Fruit fly (Drosophila melanogaster) whole organism, embryonic: ENCODE data around the gene Tfb5.

ENCODE experiments used
- CG10431 ChIP-seq: fragments of 200-800 bp; sonication (Bioruptor generic); optimal IDR thresholded peaks from 3 replicates; lab custom pipeline; 2018; ENCODE audit warnings: missing biosample characterization, mild to moderate bottlenecking, missing genetic modification characterization
- CG11695 ChIP-seq: fragments of 200-800 bp; sonication (Bioruptor generic); IDR thresholded peaks from 3 replicates; pipeline ENCODE4 v1.3.6; 2022; ENCODE audit warnings: missing biosample characterization, missing genetic modification characterization
- CG1233 ChIP-seq: fragments of 200-800 bp; sonication (Bioruptor generic); optimal IDR thresholded peaks from 4 replicates; lab custom pipeline; 2018; ENCODE audit warnings: missing biosample characterization, mild to moderate bottlenecking, missing genetic modification characterization
- CG12391 ChIP-seq: fragments of 200-800 bp; sonication (Bioruptor generic); optimal IDR thresholded peaks from 3 replicates; lab custom pipeline; 2018; ENCODE audit warnings: missing biosample characterization, mild to moderate bottlenecking, missing genetic modification characterization, moderate library complexity
- CG12942 ChIP-seq: fragments of 200-800 bp; sonication (Bioruptor generic); optimal IDR thresholded peaks from 3 replicates; lab custom pipeline; 2016; ENCODE audit warnings: missing biosample characterization, missing genetic modification characterization
- CG14014 ChIP-seq: fragments of 200-800 bp; sonication (Bioruptor generic); IDR thresholded peaks from 2 replicates; pipeline ENCODE4 v1.3.6; 2022; ENCODE audit warnings: missing biosample characterization, missing genetic modification characterization
- CG14860 ChIP-seq: fragments of 200-800 bp; sonication (Bioruptor generic); IDR thresholded peaks from 3 replicates; pipeline ENCODE4 v1.3.6; 2022; ENCODE audit warnings: missing biosample characterization, missing genetic modification characterization; ENCODE audit not compliant: partially characterized antibody
- CG1832 ChIP-seq: fragments of 200-800 bp; sonication (Bioruptor generic); optimal IDR thresholded peaks from 2 replicates; lab custom pipeline; 2017; ENCODE audit warnings: missing biosample characterization, mild to moderate bottlenecking, missing genetic modification characterization, inconsistent platforms
- CG18599 ChIP-seq: fragments of 200-800 bp; sonication (Bioruptor generic); optimal IDR thresholded peaks from 3 replicates; lab custom pipeline; 2017; ENCODE audit warnings: missing biosample characterization, missing genetic modification characterization, mild to moderate bottlenecking, moderate library complexity, missing genetic modification reagents
- CG2129 ChIP-seq: fragments of 200-800 bp; sonication (Bioruptor generic); IDR thresholded peaks from 2 replicates; pipeline ENCODE4 v1.3.6; 2022; ENCODE audit warnings: missing biosample characterization, missing genetic modification characterization; ENCODE audit not compliant: partially characterized antibody
- CG2202 ChIP-seq: fragments of 200-800 bp; sonication (Bioruptor generic); optimal IDR thresholded peaks from 2 replicates; lab custom pipeline; 2018; ENCODE audit warnings: missing biosample characterization, mild to moderate bottlenecking, missing genetic modification characterization
- CG31441 ChIP-seq: fragments of 200-800 bp; sonication (Bioruptor generic); IDR thresholded peaks from 2 replicates; pipeline ENCODE4 v1.3.6; 2022; ENCODE audit warnings: missing biosample characterization, missing genetic modification characterization
- CG32532 ChIP-seq: fragments of 200-800 bp; sonication (Bioruptor generic); IDR thresholded peaks from 2 replicates; pipeline ENCODE4 v1.3.6; 2022; ENCODE audit warnings: missing biosample characterization, missing genetic modification characterization
- CG33557 ChIP-seq: fragments of 200-800 bp; sonication (Bioruptor generic); optimal IDR thresholded peaks from 2 replicates; lab custom pipeline; 2019; ENCODE audit warnings: missing biosample characterization, mild to moderate bottlenecking, missing genetic modification characterization, moderate library complexity
- CG42726 ChIP-seq: fragments of 200-800 bp; sonication (Bioruptor generic); IDR thresholded peaks from 2 replicates; pipeline ENCODE4 v1.3.6; 2022; ENCODE audit warnings: missing biosample characterization, missing genetic modification characterization; ENCODE audit not compliant: partially characterized antibody
- CG43689 ChIP-seq: fragments of 200-800 bp; sonication (Bioruptor generic); IDR thresholded peaks from 2 replicates; pipeline ENCODE4 v1.3.6; 2022; ENCODE audit warnings: missing biosample characterization, missing genetic modification characterization
- CG6175 ChIP-seq: fragments of 200-800 bp; sonication (Bioruptor generic); IDR thresholded peaks from 3 replicates; pipeline ENCODE4 v1.3.6; 2022; ENCODE audit warnings: missing biosample characterization, missing genetic modification characterization
- CG6791 ChIP-seq: fragments of 200-800 bp; sonication (Bioruptor generic); IDR thresholded peaks from 3 replicates; pipeline ENCODE4 v1.3.6; 2022; ENCODE audit warnings: missing biosample characterization, missing genetic modification characterization; ENCODE audit not compliant: partially characterized antibody
- CG7556 ChIP-seq: fragments of 200-800 bp; sonication (Bioruptor generic); optimal IDR thresholded peaks from 2 replicates; lab custom pipeline; 2017; ENCODE audit warnings: missing biosample characterization, mild to moderate bottlenecking, missing genetic modification characterization
- CG8388 ChIP-seq: fragments of 200-800 bp; sonication (Bioruptor generic); optimal IDR thresholded peaks from 2 replicates; lab custom pipeline; 2019; ENCODE audit warnings: missing biosample characterization, mild to moderate bottlenecking, missing genetic modification characterization, moderate library complexity
- D19B ChIP-seq: fragments of 200-800 bp; sonication (Bioruptor generic); optimal IDR thresholded peaks from 2 replicates; lab custom pipeline; 2017; ENCODE audit warnings: missing biosample characterization, mild to moderate bottlenecking, missing genetic modification characterization
- E2f2 ChIP-seq: fragments of 200-800 bp; sonication (Bioruptor generic); IDR thresholded peaks from 2 replicates; pipeline ENCODE4 v1.3.6; 2022; ENCODE audit warnings: missing biosample characterization, missing genetic modification characterization
- H2.0 ChIP-seq: fragments of 200-800 bp; sonication (Bioruptor generic); IDR thresholded peaks from 2 replicates; pipeline ENCODE4 v1.3.6; 2022; ENCODE audit warnings: missing biosample characterization, missing genetic modification characterization
- HLH3B ChIP-seq: fragments of 200-800 bp; sonication (Bioruptor generic); IDR thresholded peaks from 2 replicates; pipeline ENCODE4 v1.3.6; 2022; ENCODE audit warnings: missing biosample characterization, missing genetic modification characterization
- HmgZ ChIP-seq: fragments of 200-800 bp; sonication (Bioruptor generic); optimal IDR thresholded peaks from 2 replicates; lab custom pipeline; 2018; ENCODE audit warnings: missing biosample characterization, mild to moderate bottlenecking, missing genetic modification characterization
- Hmr ChIP-seq: fragments of 200-800 bp; sonication (Bioruptor generic); optimal IDR thresholded peaks from 3 replicates; lab custom pipeline; 2017; ENCODE audit warnings: mild to moderate bottlenecking, missing biosample characterization, missing genetic modification reagents, missing genetic modification characterization
- Jarid2 ChIP-seq: fragments of 200-800 bp; sonication (Bioruptor generic); optimal IDR thresholded peaks from 3 replicates; lab custom pipeline; 2017; ENCODE audit warnings: mild to moderate bottlenecking, missing biosample characterization, missing genetic modification reagents, missing genetic modification characterization
- Mrtf ChIP-seq: fragments of 200-800 bp; sonication (Bioruptor generic); IDR thresholded peaks from 3 replicates; pipeline ENCODE4 v1.3.6; 2022; ENCODE audit warnings: missing biosample characterization, missing genetic modification characterization
- Neu2 ChIP-seq: fragments of 200-800 bp; sonication (Bioruptor generic); optimal IDR thresholded peaks from 3 replicates; lab custom pipeline; 2016; ENCODE audit warnings: missing biosample characterization, missing genetic modification characterization, borderline replicate concordance
- Oaz ChIP-seq: fragments of 200-800 bp; sonication (Bioruptor generic); IDR thresholded peaks from 2 replicates; pipeline ENCODE4 v1.3.6; 2022; ENCODE audit warnings: missing biosample characterization, missing genetic modification characterization
- Usf ChIP-seq: fragments of 200-800 bp; sonication (Bioruptor generic); optimal IDR thresholded peaks from 2 replicates; lab custom pipeline; 2017; ENCODE audit warnings: missing genotype, missing biosample characterization, missing genetic modification characterization
- Xrp1 ChIP-seq: fragments of 200-800 bp; sonication (Bioruptor generic); IDR thresholded peaks from 2 replicates; pipeline ENCODE4 v1.3.6; 2022; ENCODE audit warnings: missing biosample characterization, missing genetic modification characterization
- bab2 ChIP-seq: fragments of 200-800 bp; sonication (Bioruptor generic); optimal IDR thresholded peaks from 2 replicates; lab custom pipeline; 2016; ENCODE audit warnings: missing biosample characterization, missing genetic modification characterization
- btn ChIP-seq: fragments of 200-800 bp; sonication (Bioruptor generic); optimal IDR thresholded peaks from 2 replicates; lab custom pipeline; 2016; ENCODE audit warnings: missing biosample characterization, missing genetic modification characterization
- cwo ChIP-seq: fragments of 200-800 bp; sonication (Bioruptor generic); optimal IDR thresholded peaks from 3 replicates; lab custom pipeline; 2017; ENCODE audit warnings: missing biosample characterization, missing genetic modification characterization, mild to moderate bottlenecking, moderate library complexity, missing genetic modification reagents
- esg ChIP-seq: fragments of 200-800 bp; sonication (Bioruptor generic); conservative IDR thresholded peaks from 2 replicates; pipeline ENCODE4 v1.3.6; 2022; ENCODE audit warnings: missing biosample characterization, missing genetic modification characterization
- grau ChIP-seq: fragments of 200-800 bp; optimal IDR thresholded peaks from 3 replicates; lab custom pipeline; 2019; ENCODE audit warnings: missing biosample characterization, mild to moderate bottlenecking, missing genetic modification characterization, moderate library complexity
- ham ChIP-seq: fragments of 200-800 bp; sonication (Bioruptor generic); IDR thresholded peaks from 2 replicates; pipeline ENCODE4 v1.3.6; 2022; ENCODE audit warnings: missing biosample characterization, missing genetic modification characterization
- her ChIP-seq: fragments of 200-800 bp; sonication (Bioruptor generic); optimal IDR thresholded peaks from 2 replicates; lab custom pipeline; 2016; ENCODE audit warnings: missing biosample characterization, missing genetic modification characterization
- ind ChIP-seq: fragments of 200-800 bp; sonication (Bioruptor generic); optimal IDR thresholded peaks from 3 replicates; lab custom pipeline; 2016; ENCODE audit warnings: missing biosample characterization, missing genetic modification characterization
- inv ChIP-seq: fragments of 200-800 bp; sonication (Bioruptor generic); IDR thresholded peaks from 2 replicates; pipeline ENCODE4 v1.3.6; 2022; ENCODE audit warnings: missing biosample characterization, missing genetic modification characterization; ENCODE audit not compliant: partially characterized antibody
- kay ChIP-seq: fragments of 200-800 bp; sonication (Bioruptor generic); optimal IDR thresholded peaks from 2 replicates; lab custom pipeline; 2016; ENCODE audit warnings: missing biosample characterization, missing genetic modification characterization
- klu ChIP-seq: fragments of 200-800 bp; sonication (Bioruptor generic); IDR thresholded peaks from 2 replicates; pipeline ENCODE4 v1.3.6; 2022; ENCODE audit warnings: missing biosample characterization, missing genetic modification characterization
- otp ChIP-seq: fragments of 200-800 bp; sonication (Bioruptor generic); IDR thresholded peaks from 3 replicates; pipeline ENCODE4, ENCODE4 v1.3.6; 2022; ENCODE audit warnings: missing biosample characterization, missing genetic modification characterization
- phol ChIP-seq: fragments of 200-800 bp; sonication (Bioruptor generic); optimal IDR thresholded peaks from 3 replicates; lab custom pipeline; 2018; ENCODE audit warnings: missing biosample characterization, mild to moderate bottlenecking, missing genetic modification characterization, moderate library complexity
- pnt ChIP-seq: fragments of 200-800 bp; sonication (Bioruptor generic); optimal IDR thresholded peaks from 3 replicates; lab custom pipeline; 2016; ENCODE audit warnings: missing biosample characterization, missing genetic modification characterization
- sd ChIP-seq: fragments of 200-800 bp; sonication (Bioruptor generic); optimal IDR thresholded peaks from 3 replicates; lab custom pipeline; 2018; ENCODE audit warnings: missing biosample characterization, mild to moderate bottlenecking, missing genetic modification characterization, moderate library complexity
- slbo ChIP-seq: fragments of 200-800 bp; sonication (Bioruptor generic); IDR thresholded peaks from 2 replicates; pipeline ENCODE4 v1.3.6; 2022; ENCODE audit warnings: missing biosample characterization, missing genetic modification characterization
- sna ChIP-seq: fragments of 200-800 bp; sonication (Bioruptor generic); IDR thresholded peaks from 2 replicates; pipeline ENCODE4 v1.3.6; 2022; ENCODE audit warnings: missing biosample characterization, missing genetic modification characterization; ENCODE audit not compliant: partially characterized antibody
- sqz ChIP-seq: fragments of 200-800 bp; sonication (Bioruptor generic); optimal IDR thresholded peaks from 3 replicates; lab custom pipeline; 2018; ENCODE audit warnings: missing biosample characterization, mild to moderate bottlenecking, missing genetic modification characterization
- unc-4 ChIP-seq: fragments of 200-800 bp; sonication (Bioruptor generic); IDR thresholded peaks from 2 replicates; pipeline ENCODE4 v1.3.6; 2022; ENCODE audit warnings: missing biosample characterization, missing genetic modification characterization; ENCODE audit not compliant: partially characterized antibody

Tfb5 gene

dm6 chr2L:5042076-5042475 lies 31.4 kb upstream of the Tfb5 start (continued):
- TF ChIP-seq CG12391 (tag; lab: Kevin White, UChicago) (peak; percentile 42), CG42726 (GFP tag; lab: Robert Waterston, UW) (no peak), CG2129 (GFP tag; lab: Robert Waterston, UW) (no peak), grau (tag; lab: Kevin White, UChicago) (peak; percentile 42), btn (GFP tag; lab: Kevin White, UChicago) (no peak), CG31441 (GFP tag; lab: Robert Waterston, UW) (peak; percentile 41; the same call in 1 of the 2 replicates), E2f2 (no peak), esg (no peak), CG18599 (peak; percentile 3), klu (GFP tag; lab: Robert Waterston, UW) (no peak), ham (GFP tag; lab: Robert Waterston, UW) (no peak), cwo (GFP tag; lab: Kevin White, UChicago) (no peak), CG6791 (GFP tag; lab: Robert Waterston, UW) (no peak), CG12942 (GFP tag; lab: Kevin White, UChicago) (no peak), HmgZ (peak; percentile 4), CG7556 (GFP tag; lab: Kevin White, UChicago) (no peak), phol (tag; lab: Kevin White, UChicago) (peak; percentile 57), Jarid2 (no peak), sqz (GFP tag; lab: Kevin White, UChicago) (no peak), inv (GFP tag; lab: Robert Waterston, UW) (no peak), CG10431 (GFP tag; lab: Kevin White, UChicago) (no peak), Oaz (GFP tag; lab: Robert Waterston, UW) (no peak), D19B (GFP tag; lab: Kevin White, UChicago) (no peak), slbo (GFP tag; lab: Robert Waterston, UW) (no peak), bab2 (GFP tag; lab: Kevin White, UChicago) (no peak), Xrp1 (GFP tag; lab: Robert Waterston, UW) (peak; percentile 53; the same call in 1 of the 2 replicates), CG11695 (GFP tag; lab: Robert Waterston, UW) (no peak), otp (GFP tag; lab: Robert Waterston, UW) (no peak), CG2202 (no peak), CG43689 (no peak), pnt (GFP tag; lab: Kevin White, UChicago) (no peak), CG1233 (no peak), CG14014 (GFP tag; lab: Robert Waterston, UW) (no peak), CG8388 (GFP tag; lab: Kevin White, UChicago) (peak; percentile 15), CG32532 (no peak), CG1832 (GFP tag; lab: Kevin White, UChicago) (no peak), Neu2 (GFP tag; lab: Kevin White, UChicago) (no peak), unc-4 (GFP tag; lab: Robert Waterston, UW) (no peak), HLH3B (GFP tag; lab: Robert Waterston, UW) (no peak), H2.0 (GFP tag; lab: Robert Waterston, UW) (no peak), kay (GFP tag; lab: Kevin White, UChicago) (no peak), sd (tag; lab: Kevin White, UChicago) (no peak), ind (GFP tag; lab: Kevin White, UChicago) (peak; percentile 11), CG14860 (no peak), Mrtf (GFP tag; lab: Robert Waterston, UW) (no peak), sna (no peak), Hmr (GFP tag; lab: Kevin White, UChicago) (no peak), her (GFP tag; lab: Kevin White, UChicago) (no peak), CG6175 (no peak), CG33557 (GFP tag; lab: Kevin White, UChicago) (peak; percentile 29), Usf (GFP tag; lab: Kevin White, UChicago) (no peak)
- TF ChIP-seq, all 482 proteins: peak for 66
